Worm (Caenorhabditis elegans): ENCODE measurements around the gene snb-7.

The snb-7 gene

ce11 chrIV:12540242-12540641, 20.4 kb upstream of the snb-7 start:
- no peak for TF ChIP-seq pes-1 (GFP tag; IDR thresholded peaks at IDR 0.05)
- no peak for TF ChIP-seq scrt-1 (GFP tag; IDR thresholded peaks at IDR 0.05)
- no peak for TF ChIP-seq tra-4 (tag; optimal IDR thresholded peaks at IDR 0.05)
- TF ChIP-seq ceh-36 (tag; optimal IDR thresholded peaks at IDR 0.05) = no peak
- TF ChIP-seq sea-1 (GFP tag; conservative IDR thresholded peaks at IDR 0.05) = no peak
- no peak for TF ChIP-seq flt-1 (GFP tag; IDR thresholded peaks at IDR 0.05)
- TF ChIP-seq B0310.2 (tag; optimal IDR thresholded peaks at IDR 0.05) = no peak
- no peak for TF ChIP-seq hmg-4 (GFP tag; optimal IDR thresholded peaks at IDR 0.05)
- no peak for TF ChIP-seq tbx-11 (GFP tag; IDR thresholded peaks at IDR 0.05)

ce11 chrIV:12542011-12542410, 18.7 kb upstream of the snb-7 start, which contains the start of gene ham-1:
ham-1 (plus strand) TSS chrIV:12542183.
- TF ChIP-seq sea-1 (GFP tag; conservative IDR thresholded peaks at IDR 0.05) (no peak), tbx-37 (GFP tag; conservative IDR thresholded peaks at IDR 0.05) (no peak), ceh-13 (GFP tag; optimal IDR thresholded peaks at IDR 0.05) (no peak), ets-7 (tag; optimal IDR thresholded peaks at IDR 0.05) (no peak), hnd-1 (tag; optimal IDR thresholded peaks at IDR 0.05) (no peak), B0310.2 (tag; optimal IDR thresholded peaks at IDR 0.05) (no peak), hmg-4 (GFP tag; optimal IDR thresholded peaks at IDR 0.05) (no peak), ama-1 (optimal IDR thresholded peaks at IDR 0.05) (no peak), flt-1 (GFP tag; IDR thresholded peaks at IDR 0.05) (no peak), F13C5.2 (tag; optimal IDR thresholded peaks at IDR 0.05) (no peak), tbx-11 (GFP tag; IDR thresholded peaks at IDR 0.05) (no peak), aly-1 (tag; optimal IDR thresholded peaks at IDR 0.05) (no peak), scrt-1 (GFP tag; IDR thresholded peaks at IDR 0.05) (no peak), ceh-36 (tag; optimal IDR thresholded peaks at IDR 0.05) (no peak), pes-1 (GFP tag; IDR thresholded peaks at IDR 0.05) (no peak), hmbx-1 (tag; optimal IDR thresholded peaks at IDR 0.05) (no peak)

ce11 chrIV:12544624-12545023, 16.0 kb upstream of the snb-7 start:
- TF ChIP-seq flt-1 (GFP tag; IDR thresholded peaks at IDR 0.05) (0 out of 2 replicates have a peak, but pooled peaks have one; percentile 12), ceh-36 (tag; optimal IDR thresholded peaks at IDR 0.05) (peak; percentile 5), F13C5.2 (tag; optimal IDR thresholded peaks at IDR 0.05) (no peak), pes-1 (GFP tag; IDR thresholded peaks at IDR 0.05) (peak; percentile 24; the same call in 1 of the 2 replicates), B0310.2 (tag; optimal IDR thresholded peaks at IDR 0.05) (peak; percentile 28), hnd-1 (tag; optimal IDR thresholded peaks at IDR 0.05) (no peak), scrt-1 (GFP tag; IDR thresholded peaks at IDR 0.05) (no peak)

- TF ChIP-seq flt-1 (GFP tag; IDR thresholded peaks at IDR 0.05) (no peak), scrt-1 (GFP tag; IDR thresholded peaks at IDR 0.05) (no peak), tbx-37 (GFP tag; conservative IDR thresholded peaks at IDR 0.05) (no peak), ets-7 (tag; optimal IDR thresholded peaks at IDR 0.05) (no peak), hmbx-1 (tag; optimal IDR thresholded peaks at IDR 0.05) (no peak), tra-4 (tag; optimal IDR thresholded peaks at IDR 0.05) (no peak), B0310.2 (tag; optimal IDR thresholded peaks at IDR 0.05) (no peak), pes-1 (GFP tag; IDR thresholded peaks at IDR 0.05) (no peak)
Observed at ce11 chrIV:12545393-12545792, 15.3 kb upstream of the snb-7 start.

ce11 chrIV:12545902-12546301, 14.8 kb upstream of the snb-7 start:
- peak; percentile 71 for TF ChIP-seq ama-1 (optimal IDR thresholded peaks at IDR 0.05)
- TF ChIP-seq tbx-37 (GFP tag; conservative IDR thresholded peaks at IDR 0.05) = peak; percentile 45; the same call in 1 of the 2 replicates
- no peak for TF ChIP-seq aly-1 (tag; optimal IDR thresholded peaks at IDR 0.05)
- peak; percentile 71 for TF ChIP-seq ceh-36 (tag; optimal IDR thresholded peaks at IDR 0.05)
- no peak for TF ChIP-seq tbx-11 (GFP tag; IDR thresholded peaks at IDR 0.05)
- no peak for TF ChIP-seq sea-1 (GFP tag; conservative IDR thresholded peaks at IDR 0.05)
- TF ChIP-seq flt-1 (GFP tag; IDR thresholded peaks at IDR 0.05) = no peak
- TF ChIP-seq F13C5.2 (tag; optimal IDR thresholded peaks at IDR 0.05) = no peak
- TF ChIP-seq B0310.2 (tag; optimal IDR thresholded peaks at IDR 0.05) = no peak
- TF ChIP-seq tra-4 (tag; optimal IDR thresholded peaks at IDR 0.05) = no peak
- TF ChIP-seq hmbx-1 (tag; optimal IDR thresholded peaks at IDR 0.05) = no peak
- TF ChIP-seq pes-1 (GFP tag; IDR thresholded peaks at IDR 0.05) = peak; percentile 33; the same call in 1 of the 2 replicates
- no peak for TF ChIP-seq ceh-13 (GFP tag; optimal IDR thresholded peaks at IDR 0.05)
- no peak for TF ChIP-seq ets-7 (tag; optimal IDR thresholded peaks at IDR 0.05)
- no peak for TF ChIP-seq scrt-1 (GFP tag; IDR thresholded peaks at IDR 0.05)
- TF ChIP-seq hmg-4 (GFP tag; optimal IDR thresholded peaks at IDR 0.05) = peak; percentile 47
- no peak for TF ChIP-seq hnd-1 (tag; optimal IDR thresholded peaks at IDR 0.05)

- TF ChIP-seq aly-1 (tag; optimal IDR thresholded peaks at IDR 0.05) = no peak
Observed at ce11 chrIV:12547824-12548223, 12.8 kb upstream of the snb-7 start, which contains the start of gene ipmk-1. ipmk-1 (plus strand) TSS chrIV:12548124.

- TF ChIP-seq ets-7 (tag; optimal IDR thresholded peaks at IDR 0.05) (no peak), sea-1 (GFP tag; conservative IDR thresholded peaks at IDR 0.05) (no peak), tbx-11 (GFP tag; IDR thresholded peaks at IDR 0.05) (no peak), ceh-36 (tag; optimal IDR thresholded peaks at IDR 0.05) (no peak)
Observed at ce11 chrIV:12549014-12549413, 11.7 kb upstream of the snb-7 start.

- TF ChIP-seq ama-1 (optimal IDR thresholded peaks at IDR 0.05) (no peak), tbx-11 (GFP tag; IDR thresholded peaks at IDR 0.05) (no peak), B0310.2 (tag; optimal IDR thresholded peaks at IDR 0.05) (no peak), ceh-36 (tag; optimal IDR thresholded peaks at IDR 0.05) (no peak), flt-1 (GFP tag; IDR thresholded peaks at IDR 0.05) (no peak), ets-7 (tag; optimal IDR thresholded peaks at IDR 0.05) (no peak), pes-1 (GFP tag; IDR thresholded peaks at IDR 0.05) (no peak), tbx-37 (GFP tag; conservative IDR thresholded peaks at IDR 0.05) (no peak), sea-1 (GFP tag; conservative IDR thresholded peaks at IDR 0.05) (no peak), ceh-13 (GFP tag; optimal IDR thresholded peaks at IDR 0.05) (no peak), hmg-4 (GFP tag; optimal IDR thresholded peaks at IDR 0.05) (no peak), hnd-1 (tag; optimal IDR thresholded peaks at IDR 0.05) (no peak)
Observed at ce11 chrIV:12551944-12552343, 8.7 kb upstream of the snb-7 start.

Measured in whole organism, early embryonic.